Worm (Caenorhabditis elegans): ENCODE data around the gene hrpf-2.

DNA sequence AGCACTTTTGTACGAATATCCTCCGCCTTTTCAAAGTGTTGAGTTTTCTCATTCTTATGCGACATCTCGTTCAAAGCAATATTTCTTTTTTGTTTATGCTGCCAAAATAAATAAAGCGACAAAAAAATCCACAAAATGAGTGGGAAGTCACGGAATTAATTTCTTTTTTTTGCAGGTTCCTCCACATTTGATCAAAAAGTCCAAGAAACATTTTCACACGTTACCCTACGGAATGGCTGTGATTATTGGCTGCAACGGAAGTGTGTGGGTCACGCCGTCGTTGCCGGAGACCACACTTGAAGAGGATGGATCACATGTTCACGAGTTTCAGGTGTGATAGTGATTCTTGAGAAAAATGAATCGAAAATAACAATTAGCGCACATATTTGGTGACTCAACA is 40.2 kb upstream of the hrpf-2 start, which contains the start of gene Y73B6BL.22:
- no peak for TF ChIP-seq him-1 (tag; optimal IDR thresholded peaks at IDR 0.05)
- TF ChIP-seq dao-5 (tag; optimal IDR thresholded peaks at IDR 0.05): no peak

All from whole organism, L4/young adult.